Fruit fly (Drosophila melanogaster) whole organism, embryonic: ENCODE data around the gene CG6959.

Experiments used
- C15 ChIP-seq: fragments of 200-800 bp; sonication (Bioruptor generic); IDR thresholded peaks from 3 replicates; pipeline ENCODE4 v1.3.6; 2022; ENCODE audit warnings: missing biosample characterization, missing genetic modification characterization
- CG1024 ChIP-seq: fragments of 200-800 bp; sonication (Bioruptor generic); IDR thresholded peaks from 2 replicates; pipeline ENCODE4 v1.3.6; 2022; ENCODE audit warnings: missing biosample characterization, missing genetic modification characterization
- CG10543 ChIP-seq: fragments of 200-800 bp; sonication (Bioruptor generic); optimal IDR thresholded peaks from 3 replicates; lab custom pipeline; 2017; ENCODE audit warnings: missing biosample characterization, mild to moderate bottlenecking, missing genetic modification characterization, moderate library complexity
- CG13123 ChIP-seq: fragments of 200-800 bp; sonication (Bioruptor generic); optimal IDR thresholded peaks from 2 replicates; lab custom pipeline; 2016; ENCODE audit warnings: missing biosample characterization, missing genetic modification characterization
- CG13775 ChIP-seq: fragments of 200-800 bp; sonication (Bioruptor generic); optimal IDR thresholded peaks from 3 replicates; lab custom pipeline; 2017; ENCODE audit warnings: missing biosample characterization, mild to moderate bottlenecking, missing genetic modification characterization
- CG14710 ChIP-seq: fragments of 200-800 bp; sonication (Bioruptor generic); optimal IDR thresholded peaks from 3 replicates; lab custom pipeline; 2019; ENCODE audit warnings: missing biosample characterization, mild to moderate bottlenecking, missing genetic modification characterization, moderate library complexity
- CG15514 ChIP-seq: fragments of 200-800 bp; sonication (Bioruptor generic); optimal IDR thresholded peaks from 3 replicates; lab custom pipeline; 2017; ENCODE audit warnings: missing biosample characterization, missing genetic modification characterization, mild to moderate bottlenecking, moderate library complexity, missing genetic modification reagents
- CG15696 ChIP-seq: fragments of 200-800 bp; sonication (Bioruptor generic); optimal IDR thresholded peaks from 2 replicates; lab custom pipeline; 2019; ENCODE audit warnings: missing biosample characterization, mild to moderate bottlenecking, missing genetic modification characterization, moderate library complexity
- CG18476 ChIP-seq: fragments of 200-800 bp; sonication (Bioruptor generic); optimal IDR thresholded peaks from 2 replicates; lab custom pipeline; 2016; ENCODE audit warnings: missing biosample characterization, mild to moderate bottlenecking, missing genetic modification characterization
- CG31224 ChIP-seq: fragments of 200-800 bp; sonication (Bioruptor generic); IDR thresholded peaks from 2 replicates; pipeline ENCODE4 v1.3.6; 2022; ENCODE audit warnings: missing biosample characterization, missing genetic modification characterization
- CG3163 ChIP-seq: fragments of 200-800 bp; sonication (Bioruptor generic); optimal IDR thresholded peaks from 3 replicates; lab custom pipeline; 2016; ENCODE audit warnings: missing biosample characterization, missing genetic modification characterization
- CG32532 ChIP-seq: fragments of 200-800 bp; sonication (Bioruptor generic); IDR thresholded peaks from 2 replicates; pipeline ENCODE4 v1.3.6; 2022; ENCODE audit warnings: missing biosample characterization, missing genetic modification characterization
- CG34224 ChIP-seq: fragments of 200-800 bp; sonication (Bioruptor generic); IDR thresholded peaks from 3 replicates; pipeline ENCODE4 v1.3.6; 2022; ENCODE audit warnings: missing biosample characterization, missing genetic modification characterization; ENCODE audit not compliant: partially characterized antibody
- CG34376 ChIP-seq: fragments of 200-800 bp; sonication (Bioruptor generic); optimal IDR thresholded peaks from 2 replicates; lab custom pipeline; 2018; ENCODE audit warnings: missing biosample characterization, mild to moderate bottlenecking, missing genetic modification characterization
- CG6683 ChIP-seq: fragments of 200-800 bp; sonication (Bioruptor generic); optimal IDR thresholded peaks from 2 replicates; lab custom pipeline; 2017; ENCODE audit warnings: missing biosample characterization, mild to moderate bottlenecking, missing genetic modification characterization, missing genetic modification reagents
- CG7928 ChIP-seq: fragments of 200-800 bp; sonication (Bioruptor generic); optimal IDR thresholded peaks from 2 replicates; lab custom pipeline; 2017; ENCODE audit warnings: missing biosample characterization, mild to moderate bottlenecking, missing genetic modification characterization
- CG8089 ChIP-seq: fragments of 200-800 bp; sonication (Bioruptor generic); optimal IDR thresholded peaks from 3 replicates; lab custom pipeline; 2016; ENCODE audit warnings: missing biosample characterization, missing genetic modification characterization
- CG8281 ChIP-seq: fragments of 200-800 bp; sonication (Bioruptor generic); optimal IDR thresholded peaks from 2 replicates; lab custom pipeline; 2018; ENCODE audit warnings: missing biosample characterization, mild to moderate bottlenecking, missing genetic modification characterization, moderate library complexity
- CG8944 ChIP-seq: fragments of 200-800 bp; sonication (Bioruptor generic); optimal IDR thresholded peaks from 3 replicates; lab custom pipeline; 2016; ENCODE audit warnings: missing biosample characterization, missing genetic modification characterization
- CG9215 ChIP-seq: fragments of 200-800 bp; sonication (Bioruptor generic); IDR thresholded peaks from 2 replicates; pipeline ENCODE4 v1.3.6; 2022; ENCODE audit warnings: missing biosample characterization, missing genetic modification characterization
- CHES-1-like ChIP-seq: fragments of 200-800 bp; sonication (Bioruptor generic); optimal IDR thresholded peaks from 2 replicates; lab custom pipeline; 2016; ENCODE audit warnings: missing biosample characterization, missing genetic modification characterization
- Dad ChIP-seq: fragments of 200-800 bp; sonication (Bioruptor generic); optimal IDR thresholded peaks from 3 replicates; lab custom pipeline; 2016; ENCODE audit warnings: missing biosample characterization, missing genetic modification characterization
- Dek ChIP-seq: fragments of 200-800 bp; sonication (Bioruptor generic); optimal IDR thresholded peaks from 3 replicates; lab custom pipeline; 2019; ENCODE audit warnings: missing biosample characterization, mild to moderate bottlenecking, missing genetic modification characterization, moderate library complexity
- E2f1 ChIP-seq: fragments of 200-800 bp; sonication (Bioruptor generic); IDR thresholded peaks from 2 replicates; pipeline ENCODE4 v1.3.6; 2022; ENCODE audit warnings: missing biosample characterization, missing genetic modification characterization
- E2f2 ChIP-seq: fragments of 200-800 bp; sonication (Bioruptor generic); IDR thresholded peaks from 2 replicates; pipeline ENCODE4 v1.3.6; 2022; ENCODE audit warnings: missing biosample characterization, missing genetic modification characterization
- Hey ChIP-seq: fragments of 200-800 bp; sonication (Bioruptor generic); optimal IDR thresholded peaks from 3 replicates; lab custom pipeline; 2018; ENCODE audit warnings: missing biosample characterization, mild to moderate bottlenecking, missing genetic modification characterization
- Max ChIP-seq: fragments of 200-800 bp; sonication (Bioruptor generic); optimal IDR thresholded peaks from 2 replicates; lab custom pipeline; 2016; ENCODE audit warnings: missing biosample characterization, mild to moderate bottlenecking, missing genetic modification characterization
- Mrtf ChIP-seq: fragments of 200-800 bp; sonication (Bioruptor generic); IDR thresholded peaks from 3 replicates; pipeline ENCODE4 v1.3.6; 2022; ENCODE audit warnings: missing biosample characterization, missing genetic modification characterization
- Nf-YB ChIP-seq: fragments of 200-800 bp; sonication (Bioruptor generic); optimal IDR thresholded peaks from 3 replicates; lab custom pipeline; 2019; ENCODE audit warnings: missing biosample characterization, mild to moderate bottlenecking, missing genetic modification characterization, moderate library complexity
- Rfx ChIP-seq: fragments of 200-800 bp; sonication (Bioruptor generic); IDR thresholded peaks from 2 replicates; pipeline ENCODE4 v1.3.6; 2022; ENCODE audit warnings: missing biosample characterization, missing genetic modification characterization
- chif ChIP-seq, 2 experiments: fragments of 200-800 bp; sonication (Bioruptor generic); optimal IDR thresholded peaks; 3 replicates each; lab custom pipeline; 2016; ENCODE audit warnings: missing biosample characterization in 2 of 2, missing genetic modification characterization in 2 of 2
- chm ChIP-seq: fragments of 200-800 bp; sonication (Bioruptor generic); IDR thresholded peaks from 2 replicates; pipeline ENCODE4 v1.3.6; 2022; ENCODE audit warnings: missing biosample characterization, missing genetic modification characterization
- crc ChIP-seq: fragments of 200-800 bp; sonication (Bioruptor generic); optimal IDR thresholded peaks from 2 replicates; lab custom pipeline; 2016; ENCODE audit warnings: missing biosample characterization, missing genetic modification characterization
- crp ChIP-seq, 2 experiments: fragments of 200-800 bp; sonication (Bioruptor generic); optimal IDR thresholded peaks; 2 replicates in 1 of 2; 3 replicates in 1 of 2; lab custom pipeline; 2017; ENCODE audit warnings: missing biosample characterization in 2 of 2, missing genetic modification characterization in 2 of 2, mild to moderate bottlenecking in 1 of 2, moderate library complexity in 1 of 2
- dan ChIP-seq: fragments of 200-800 bp; sonication (Bioruptor generic); IDR thresholded peaks from 2 replicates; pipeline ENCODE4 v1.3.6; 2022; ENCODE audit warnings: missing biosample characterization, missing genetic modification characterization
- fd102C ChIP-seq: fragments of 200-800 bp; sonication (Bioruptor generic); optimal IDR thresholded peaks from 2 replicates; lab custom pipeline; 2018; ENCODE audit warnings: missing biosample characterization, mild to moderate bottlenecking, missing genetic modification characterization, moderate library complexity
- hbn ChIP-seq: fragments of 200-800 bp; sonication (Bioruptor generic); IDR thresholded peaks from 2 replicates; pipeline ENCODE4 v1.3.6; 2022; ENCODE audit warnings: missing biosample characterization, missing genetic modification characterization; ENCODE audit not compliant: partially characterized antibody
- ken ChIP-seq: fragments of 200-800 bp; sonication (Bioruptor generic); IDR thresholded peaks from 3 replicates; pipeline ENCODE4 v1.3.6; 2022; ENCODE audit warnings: missing biosample characterization, missing genetic modification characterization
- lmd ChIP-seq: fragments of 200-800 bp; sonication (Bioruptor generic); IDR thresholded peaks from 2 replicates; pipeline ENCODE4 v1.3.6; 2022; ENCODE audit warnings: missing biosample characterization, missing genetic modification characterization
- oc ChIP-seq: fragments of 200-800 bp; sonication (Bioruptor generic); optimal IDR thresholded peaks from 2 replicates; lab custom pipeline; 2018; ENCODE audit warnings: missing biosample characterization, mild to moderate bottlenecking, missing genetic modification characterization, moderate library complexity
- odd ChIP-seq: fragments of 200-800 bp; sonication (Bioruptor generic); optimal IDR thresholded peaks from 2 replicates; lab custom pipeline; 2017; ENCODE audit warnings: missing biosample characterization, mild to moderate bottlenecking, missing genetic modification characterization
- pros ChIP-seq: fragments of 200-800 bp; sonication (Bioruptor generic); optimal IDR thresholded peaks from 3 replicates; lab custom pipeline; 2019; ENCODE audit warnings: missing biosample characterization, mild to moderate bottlenecking, missing genetic modification characterization, moderate library complexity
- rib ChIP-seq: fragments of 200-800 bp; sonication (Bioruptor generic); IDR thresholded peaks from 2 replicates; pipeline ENCODE4 v1.3.6; 2022; ENCODE audit warnings: missing biosample characterization, missing genetic modification characterization
- ro ChIP-seq: fragments of 200-800 bp; sonication (Bioruptor generic); IDR thresholded peaks from 2 replicates; pipeline ENCODE4 v1.3.6; 2022; ENCODE audit warnings: missing biosample characterization, missing genetic modification characterization
- sc ChIP-seq, 3 experiments: fragments of >200 bp in 2 of 3; fragments of 200-800 bp in 1 of 3; sonication (Bioruptor generic) in 1 of 3; optimal IDR thresholded peaks; 2 replicates in 2 of 3; 3 replicates in 1 of 3; lab custom pipeline; 2017; ENCODE audit warnings: mild to moderate bottlenecking in 1 of 3, missing biosample characterization in 1 of 3, missing genetic modification characterization in 1 of 3, missing genetic modification reagents in 1 of 3
- sima ChIP-seq: fragments of 200-800 bp; sonication (Bioruptor generic); optimal IDR thresholded peaks from 2 replicates; lab custom pipeline; 2016; ENCODE audit warnings: missing biosample characterization, missing genetic modification characterization
- tgo ChIP-seq: fragments of 200-800 bp; sonication (Bioruptor generic); IDR thresholded peaks from 3 replicates; pipeline ENCODE4 v1.3.6; 2022; ENCODE audit warnings: missing biosample characterization, missing genetic modification characterization
- tin ChIP-seq: fragments of 200-800 bp; sonication (Bioruptor generic); optimal IDR thresholded peaks from 3 replicates; lab custom pipeline; 2016; ENCODE audit warnings: missing biosample characterization, missing genetic modification characterization
- tna ChIP-seq: fragments of 200-800 bp; sonication (Bioruptor generic); IDR thresholded peaks from 2 replicates; pipeline ENCODE4 v1.3.6; 2022; ENCODE audit warnings: missing biosample characterization, missing genetic modification characterization; ENCODE audit not compliant: partially characterized antibody
- twi ChIP-seq: fragments of 200-800 bp; optimal IDR thresholded peaks from 2 replicates; lab custom pipeline; 2019; ENCODE audit warnings: missing biosample characterization, mild to moderate bottlenecking, missing genetic modification characterization, moderate library complexity

The CG6959 gene

DNA sequence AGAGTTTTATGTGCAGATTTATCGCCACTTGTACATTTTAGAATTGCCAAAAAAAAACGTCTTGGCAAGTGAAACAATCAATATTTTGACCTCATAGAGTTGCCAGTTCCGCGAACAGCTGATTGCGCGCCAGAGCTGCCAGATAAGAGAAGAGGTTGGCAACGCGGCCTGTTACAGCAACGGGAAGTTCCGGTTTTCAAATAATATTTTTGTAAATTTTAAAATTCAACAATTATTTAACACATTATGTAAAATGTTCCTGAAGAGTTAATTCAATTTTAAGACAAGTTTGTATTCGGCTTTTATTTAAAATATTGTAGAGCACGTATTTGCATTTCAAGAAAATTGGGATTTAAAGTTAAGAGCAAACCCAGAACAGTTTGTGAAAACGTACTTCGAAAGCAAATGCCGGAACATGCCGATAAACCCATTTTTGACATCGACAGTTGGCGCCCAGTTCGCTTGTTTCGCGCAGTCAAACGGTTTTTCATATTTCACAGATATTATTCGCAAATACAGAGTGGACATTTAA lies 82.5 kb downstream of the CG6959 start, which contains the start of the genes prd1 and HisCl1 (continued):
- peak; percentile 77 for TF ChIP-seq CG15514
- no peak for TF ChIP-seq ro (GFP tag; lab: Robert Waterston, UW)
- TF ChIP-seq CG13123 (GFP tag; lab: Kevin White, UChicago) = no peak
- no peak for TF ChIP-seq CG34224 (GFP tag; lab: Robert Waterston, UW)
- peak; percentile 46 to 64 for TF ChIP-seq chif (GFP tag; optimal IDR thresholded peaks at IDR 0.05; lab: Kevin White, UChicago)
- TF ChIP-seq Dad (GFP tag; lab: Kevin White, UChicago) = peak; percentile 58
- peak; percentile 36 for TF ChIP-seq pros (GFP tag; lab: Kevin White, UChicago)
- peak; percentile 50 for TF ChIP-seq CG18476 (GFP tag; lab: Kevin White, UChicago)
- peak; percentile 83 for TF ChIP-seq CG14710 (tag; lab: Kevin White, UChicago)
- TF ChIP-seq C15 (GFP tag; lab: Robert Waterston, UW) = no peak
- peak; percentile 73 for TF ChIP-seq CG10543
- peak; percentile 53; the same call in 2 of the 3 replicates for TF ChIP-seq tgo
- peak; percentile 40 for TF ChIP-seq tin (GFP tag; lab: Kevin White, UChicago)
- peak; percentile 69 for TF ChIP-seq Dek
- TF ChIP-seq CG7928 = no peak
- TF ChIP-seq CG13775 (GFP tag; lab: Kevin White, UChicago) = peak; percentile 75
- peak; percentile 41 for TF ChIP-seq CG8089
- peak; percentile 79 for TF ChIP-seq Rfx (GFP tag; lab: Robert Waterston, UW)
- peak; percentile 67 for TF ChIP-seq lmd (GFP tag; lab: Robert Waterston, UW)
- no peak for TF ChIP-seq CG1024 (GFP tag; lab: Robert Waterston, UW)
- peak; percentile 64 for TF ChIP-seq Max
- TF ChIP-seq ken (GFP tag; lab: Robert Waterston, UW) = no peak
- peak; percentile 73 for TF ChIP-seq CG9215 (GFP tag; lab: Robert Waterston, UW)
- peak; percentile 52 for TF ChIP-seq twi (tag; lab: Kevin White, UChicago)
- no peak for TF ChIP-seq chm (GFP tag; lab: Robert Waterston, UW)
- TF ChIP-seq E2f2 (GFP tag; lab: Robert Waterston, UW) = peak; percentile 82
- no peak for TF ChIP-seq oc (tag; lab: Kevin White, UChicago)
- TF ChIP-seq crp (GFP tag; optimal IDR thresholded peaks at IDR 0.05; lab: Kevin White, UChicago) = peak; percentile 90 to 98
- TF ChIP-seq tna = no peak
- peak; percentile 62 for TF ChIP-seq CHES-1-like (GFP tag; lab: Kevin White, UChicago)
- no peak; the same call in 1 of the 2 replicates for TF ChIP-seq rib
- no peak for TF ChIP-seq sc (optimal IDR thresholded peaks at IDR 0.05; lab: Kevin White, UChicago)
- peak; percentile 34 for TF ChIP-seq sc (GFP tag; optimal IDR thresholded peaks at IDR 0.05; lab: Kevin White, UChicago)
- peak; percentile 55 for TF ChIP-seq E2f1 (GFP tag; lab: Robert Waterston, UW)
- TF ChIP-seq Hey (tag; lab: Kevin White, UChicago) = no peak
- peak; percentile 48 for TF ChIP-seq CG15696 (tag; lab: Kevin White, UChicago)
- no peak for TF ChIP-seq dan (GFP tag; lab: Robert Waterston, UW)
- no peak for TF ChIP-seq fd102C (GFP tag; lab: Kevin White, UChicago)
- no peak for TF ChIP-seq CG3163
- no peak for TF ChIP-seq Mrtf (GFP tag; lab: Robert Waterston, UW)
- TF ChIP-seq sima (GFP tag; lab: Kevin White, UChicago) = no peak
- peak; percentile 30 for TF ChIP-seq CG6683 (GFP tag; lab: Kevin White, UChicago)
- no peak for TF ChIP-seq Nf-YB
- no peak for TF ChIP-seq crc (GFP tag; lab: Kevin White, UChicago)
- no peak for TF ChIP-seq CG31224 (GFP tag; lab: Robert Waterston, UW)
- TF ChIP-seq CG8944 (GFP tag; lab: Kevin White, UChicago) = peak; percentile 55
- TF ChIP-seq odd = no peak
- TF ChIP-seq CG8281 = peak; percentile 60
- TF ChIP-seq hbn (GFP tag; lab: Robert Waterston, UW) = no peak
- TF ChIP-seq CG32532 (GFP tag; lab: Robert Waterston, UW) = peak; percentile 70
- TF ChIP-seq CG34376 (GFP tag; lab: Kevin White, UChicago) = peak; percentile 77
